Fruit fly (Drosophila melanogaster) whole organism, wandering third instar larva: ENCODE measurements around the gene amx.

ENCODE experiments used
- Abd-B ChIP-seq: fragments of >200 bp; optimal IDR thresholded peaks from 2 replicates; lab custom pipeline; 2017; ENCODE audit warnings: missing biosample characterization, missing genetic modification characterization
- CG32264 ChIP-seq: fragments of 200-800 bp; sonication (Bioruptor generic); optimal IDR thresholded peaks from 2 replicates; lab custom pipeline; 2016; ENCODE audit warnings: missing biosample characterization, missing genetic modification characterization
- Mio ChIP-seq: sonication (Bioruptor generic); optimal IDR thresholded peaks from 2 replicates; lab custom pipeline; 2016; ENCODE audit warnings: missing biosample characterization, missing genetic modification characterization
- Myc ChIP-seq: fragments of >200 bp; optimal IDR thresholded peaks from 2 replicates; lab custom pipeline; 2017
- OdsH ChIP-seq: fragments of 200-800 bp; sonication (Bioruptor generic); optimal IDR thresholded peaks from 2 replicates; lab custom pipeline; 2016; ENCODE audit warnings: missing biosample characterization, mild to moderate bottlenecking, missing genetic modification characterization
- Sp1 ChIP-seq: fragments of 200-800 bp; sonication (Bioruptor generic); optimal IDR thresholded peaks from 3 replicates; lab custom pipeline; 2019; ENCODE audit warnings: missing biosample characterization, mild to moderate bottlenecking, missing genetic modification characterization, moderate library complexity
- dsf ChIP-seq: sonication (Bioruptor generic); optimal IDR thresholded peaks from 2 replicates; lab custom pipeline; 2016; ENCODE audit warnings: missing biosample characterization, missing genetic modification characterization, borderline replicate concordance
- h ChIP-seq: fragments of 200-800 bp; sonication (Bioruptor generic); optimal IDR thresholded peaks from 3 replicates; lab custom pipeline; 2016; ENCODE audit warnings: missing biosample characterization, mild to moderate bottlenecking, missing genetic modification characterization
- pan ChIP-seq: fragments of >200 bp; optimal IDR thresholded peaks from 2 replicates; lab custom pipeline; 2017
- psq ChIP-seq: fragments of 200-800 bp; sonication (Bioruptor generic); optimal IDR thresholded peaks from 3 replicates; lab custom pipeline; 2017; ENCODE audit warnings: missing biosample characterization, mild to moderate bottlenecking, missing genetic modification characterization, moderate library complexity
- sage ChIP-seq: fragments of 200-800 bp; sonication (Bioruptor generic); optimal IDR thresholded peaks from 2 replicates; lab custom pipeline; 2016; ENCODE audit warnings: missing biosample characterization, mild to moderate bottlenecking, missing genetic modification characterization
- tai ChIP-seq: sonication (Bioruptor generic); optimal IDR thresholded peaks from 2 replicates; lab custom pipeline; 2016; ENCODE audit warnings: missing biosample characterization, missing genetic modification characterization

DNA sequence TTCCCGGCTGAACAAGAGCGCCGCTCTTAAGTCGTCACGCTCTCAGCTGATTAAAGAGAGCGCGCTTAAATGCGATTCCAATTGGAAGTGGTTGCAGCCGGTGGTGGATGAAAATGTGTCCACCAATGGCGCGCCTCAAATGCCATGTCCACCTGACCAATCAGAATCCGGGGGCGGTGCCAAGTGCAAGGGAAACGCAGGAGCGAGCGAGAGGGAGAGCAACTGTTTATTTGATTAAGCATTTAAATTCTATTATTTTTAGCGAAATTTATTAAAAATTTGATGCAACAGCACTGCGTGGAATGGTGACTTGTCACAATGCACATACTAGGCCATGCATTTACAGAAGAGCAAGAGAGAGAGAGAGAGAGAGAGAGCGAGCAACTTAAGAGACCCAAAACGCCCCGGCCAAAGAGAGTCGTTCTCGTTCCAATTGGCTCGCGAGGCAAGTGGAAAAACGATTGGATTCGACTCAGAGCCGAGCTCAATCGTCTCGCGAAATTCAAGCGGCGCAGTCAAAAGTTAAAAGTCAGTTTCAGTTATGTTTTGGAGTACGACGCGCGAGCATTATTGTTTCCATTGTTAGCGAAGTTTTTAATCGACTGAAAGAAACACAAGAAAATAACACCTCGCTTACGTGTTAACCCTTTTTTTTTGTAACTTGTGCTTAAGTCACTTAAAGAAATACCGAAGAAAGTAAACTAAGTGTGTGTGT lies 37.0 kb upstream of the amx start, which contains the start of gene lz:
- TF ChIP-seq psq (GFP tag; lab: Kevin White, UChicago) (no peak), OdsH (no peak), Mio (GFP tag; lab: Kevin White, UChicago) (no peak), tai (GFP tag; lab: Kevin White, UChicago) (no peak), dsf (GFP tag; lab: Kevin White, UChicago) (no peak), h (GFP tag; lab: Kevin White, UChicago) (no peak), Myc (lab: Kevin White, UChicago) (no peak), pan (lab: Kevin White, UChicago) (no peak), sage (no peak), Sp1 (GFP tag; lab: Kevin White, UChicago) (no peak), CG32264 (GFP tag; lab: Kevin White, UChicago) (no peak), Abd-B (no peak)
